Worm (Caenorhabditis elegans) whole organism, L4/young adult: ENCODE data around the gene Y62H9A.1.

Source experiments
- W03F9.2 ChIP-seq: fragments of 150-350 bp; optimal IDR thresholded peaks from 2 replicates; lab custom pipeline; 2014; ENCODE audit warnings: missing biosample characterization, missing genetic modification characterization
- dao-5 ChIP-seq: sonication (generic microtip); optimal IDR thresholded peaks from 2 replicates; lab custom pipeline; 2016; ENCODE audit warnings: missing genotype, missing genetic modification characterization, moderate library complexity, missing compliant biosample characterization
- him-1 ChIP-seq: sonication (generic microtip); optimal IDR thresholded peaks from 2 replicates; lab custom pipeline; 2016; ENCODE audit warnings: missing genotype, missing genetic modification reagents, missing genetic modification characterization, missing compliant biosample characterization

Gene Y62H9A.1

ce11 chrX:11865083-11865482 is 10.3 kb upstream of the Y62H9A.1 start, which contains the start of gene F54F7.6:
Gene F54F7.6, plus strand, starts transcription at chrX:11865383.
- TF ChIP-seq dao-5 (tag; lab: Kevin White, UChicago) = no peak

ce11 chrX:11869260-11869659 is 6.1 kb upstream of the Y62H9A.1 start, which contains the start of gene dot-1.2:
Gene dot-1.2, minus strand, starts transcription at chrX:11869360.
- no peak for TF ChIP-seq W03F9.2 (tag; lab: Kevin White, UChicago)
- TF ChIP-seq him-1 = no peak
- no peak for TF ChIP-seq dao-5 (tag; lab: Kevin White, UChicago)

ce11 chrX:11870393-11870792 is 4.9 kb upstream of the Y62H9A.1 start:
- TF ChIP-seq him-1 = no peak
- TF ChIP-seq dao-5 (tag; lab: Kevin White, UChicago) = no peak
- no peak for TF ChIP-seq W03F9.2 (tag; lab: Kevin White, UChicago)

ce11 chrX:11872210-11872609 is 3.1 kb upstream of the Y62H9A.1 start:
- peak; percentile 11 for TF ChIP-seq dao-5 (tag; lab: Kevin White, UChicago)
- TF ChIP-seq W03F9.2 (tag; lab: Kevin White, UChicago) = no peak

ce11 chrX:11878109-11878508 is 2.8 kb downstream of the Y62H9A.1 start, which contains the start of gene Y62H9A.2:
Gene Y62H9A.2, minus strand, starts transcription at chrX:11878209.
- TF ChIP-seq him-1 = no peak
- no peak for TF ChIP-seq dao-5 (tag; lab: Kevin White, UChicago)
- no peak for TF ChIP-seq W03F9.2 (tag; lab: Kevin White, UChicago)

- TF ChIP-seq dao-5 (tag; lab: Kevin White, UChicago) (no peak), him-1 (no peak), W03F9.2 (tag; lab: Kevin White, UChicago) (no peak)
These were observed 4.5 kb downstream of the Y62H9A.1 start, which contains the start of the genes Y62H9A.3 and Y62H9A.4 for ce11 chrX:11879871-11880270. Gene Y62H9A.3, minus strand, starts transcription at chrX:11879971. Gene Y62H9A.4, plus strand, starts transcription at chrX:11880126.

ce11 chrX:11882800-11883199 is 7.5 kb downstream of the Y62H9A.1 start, which contains the start of the genes Y62H9A.5 and ule-5:
Gene Y62H9A.5, minus strand, starts transcription at chrX:11882900.
Gene ule-5, plus strand, starts transcription at chrX:11883127.
- TF ChIP-seq W03F9.2 (tag; lab: Kevin White, UChicago) = no peak
- TF ChIP-seq him-1 = no peak
- TF ChIP-seq dao-5 (tag; lab: Kevin White, UChicago) = no peak

ce11 chrX:11885577-11885976 is 10.2 kb downstream of the Y62H9A.1 start, which contains the start of gene Y62H9A.7:
Gene Y62H9A.7, minus strand, starts transcription at chrX:11885677.
- TF ChIP-seq W03F9.2 (tag; lab: Kevin White, UChicago) = no peak

ce11 chrX:11892328-11892727 is 17.0 kb downstream of the Y62H9A.1 start, which contains the start of gene Y62H9A.8:
Gene Y62H9A.8, minus strand, starts transcription at chrX:11892428.
- no peak for TF ChIP-seq him-1
- no peak for TF ChIP-seq dao-5 (tag; lab: Kevin White, UChicago)
- no peak for TF ChIP-seq W03F9.2 (tag; lab: Kevin White, UChicago)

ce11 chrX:11896708-11897107 is 21.4 kb downstream of the Y62H9A.1 start:
- TF ChIP-seq dao-5 (tag; lab: Kevin White, UChicago) (no peak), him-1 (no peak), W03F9.2 (tag; lab: Kevin White, UChicago) (no peak)

ce11 chrX:11898040-11898439 is 22.7 kb downstream of the Y62H9A.1 start, which contains the start of gene Y62H9A.9:
Gene Y62H9A.9, minus strand, starts transcription at chrX:11898140.
- TF ChIP-seq him-1 (no peak), dao-5 (tag; lab: Kevin White, UChicago) (no peak), W03F9.2 (tag; lab: Kevin White, UChicago) (no peak)

ce11 chrX:11899031-11899430 is 23.7 kb downstream of the Y62H9A.1 start:
- TF ChIP-seq dao-5 (tag; lab: Kevin White, UChicago) (no peak), W03F9.2 (tag; lab: Kevin White, UChicago) (no peak), him-1 (no peak)

ce11 chrX:11902661-11903060 is 27.3 kb downstream of the Y62H9A.1 start, which contains the start of gene Y62H9A.10:
Gene Y62H9A.10, minus strand, starts transcription at chrX:11902761.
- TF ChIP-seq him-1 (no peak), W03F9.2 (tag; lab: Kevin White, UChicago) (no peak), dao-5 (tag; lab: Kevin White, UChicago) (no peak)

- TF ChIP-seq him-1 (no peak), W03F9.2 (tag; lab: Kevin White, UChicago) (no peak), dao-5 (tag; lab: Kevin White, UChicago) (no peak)
These were observed 31.3 kb downstream of the Y62H9A.1 start for ce11 chrX:11906626-11907025.

- TF ChIP-seq dao-5 (tag; lab: Kevin White, UChicago) = no peak
- no peak for TF ChIP-seq him-1
- no peak for TF ChIP-seq W03F9.2 (tag; lab: Kevin White, UChicago)
These were observed 31.9 kb downstream of the Y62H9A.1 start, which contains the start of gene Y62H9A.11 for ce11 chrX:11907263-11907662. Gene Y62H9A.11, minus strand, starts transcription at chrX:11907363.
